Worm (Caenorhabditis elegans) whole organism, L3 larva: ENCODE measurements around the gene oac-58.

ENCODE experiments used
- aly-2 ChIP-seq: fragments of 150-350 bp; optimal IDR thresholded peaks from 2 replicates; lab custom pipeline; 2014; ENCODE audit warnings: missing biosample characterization, missing genetic modification characterization
- ceh-28 ChIP-seq: fragments of 150-350 bp; optimal IDR thresholded peaks from 2 replicates; lab custom pipeline; 2014; ENCODE audit warnings: missing biosample characterization, missing genetic modification reagents, missing genetic modification characterization
- ceh-9 ChIP-seq: sonication (generic microtip); optimal IDR thresholded peaks from 2 replicates; lab custom pipeline; 2018; ENCODE audit warnings: missing biosample characterization, missing genetic modification characterization
- daf-12 ChIP-seq: fragments of 150-350 bp; optimal IDR thresholded peaks from 2 replicates; lab custom pipeline; 2014; ENCODE audit warnings: missing biosample characterization, missing genetic modification reagents, missing genetic modification characterization
- egl-5 ChIP-seq: fragments of 150-350 bp; optimal IDR thresholded peaks from 2 replicates; lab custom pipeline; 2017; ENCODE audit warnings: missing biosample characterization, missing genetic modification reagents, missing genetic modification characterization, inconsistent platforms
- elt-1 ChIP-seq: fragments of 150-350 bp; optimal IDR thresholded peaks from 2 replicates; lab custom pipeline; 2014; ENCODE audit warnings: missing biosample characterization, missing genetic modification characterization
- elt-2 ChIP-seq: sonication (generic microtip); optimal IDR thresholded peaks from 2 replicates; lab custom pipeline; 2016; ENCODE audit warnings: missing genetic modification reagents, mild to moderate bottlenecking, missing genetic modification characterization, missing compliant biosample characterization
- eor-1 ChIP-seq, 2 experiments: fragments of 150-350 bp; optimal IDR thresholded peaks; 2 replicates each; lab custom pipeline; 2014 to 2018; ENCODE audit warnings: missing biosample characterization in 2 of 2, missing genetic modification characterization in 2 of 2
- fkh-10 ChIP-seq: sonication (generic microtip); optimal IDR thresholded peaks from 2 replicates; lab custom pipeline; 2017; ENCODE audit warnings: missing biosample characterization, missing genetic modification reagents, missing genetic modification characterization
- fkh-2 ChIP-seq: fragments of 150-350 bp; optimal IDR thresholded peaks from 2 replicates; lab custom pipeline; 2014; ENCODE audit warnings: missing biosample characterization, missing genetic modification reagents, missing genetic modification characterization
- fos-1 ChIP-seq: fragments of 150-350 bp; optimal IDR thresholded peaks from 2 replicates; lab custom pipeline; 2014; ENCODE audit warnings: missing biosample characterization, missing genetic modification characterization
- hmg-11 ChIP-seq: sonication (generic microtip); optimal IDR thresholded peaks from 2 replicates; lab custom pipeline; 2016; ENCODE audit warnings: missing genetic modification characterization, missing compliant biosample characterization
- lin-15B ChIP-seq: fragments of 150-350 bp; optimal IDR thresholded peaks from 2 replicates; lab custom pipeline; 2014; ENCODE audit warnings: missing biosample characterization, missing genetic modification characterization
- lin-39 ChIP-seq: fragments of 150-350 bp; optimal IDR thresholded peaks from 2 replicates; lab custom pipeline; 2018; ENCODE audit warnings: missing biosample characterization, missing genetic modification reagents, missing genetic modification characterization
- mdl-1 ChIP-seq: fragments of 150-350 bp; optimal IDR thresholded peaks from 2 replicates; lab custom pipeline; 2014; ENCODE audit warnings: missing biosample characterization, missing genetic modification characterization
- nfya-1 ChIP-seq: sonication (generic microtip); optimal IDR thresholded peaks from 2 replicates; lab custom pipeline; 2017; ENCODE audit warnings: missing genetic modification characterization, mild to moderate bottlenecking, missing compliant biosample characterization, antibody characterized with exemption, moderate library complexity; ENCODE audit not compliant: insufficient read depth
- nhr-12 ChIP-seq: fragments of 150-350 bp; optimal IDR thresholded peaks from 2 replicates; lab custom pipeline; 2014; ENCODE audit warnings: missing biosample characterization, missing genetic modification characterization
- nhr-23 ChIP-seq: fragments of 150-350 bp; optimal IDR thresholded peaks from 2 replicates; lab custom pipeline; 2014; ENCODE audit warnings: missing biosample characterization, missing genetic modification reagents, missing genetic modification characterization
- nhr-237 ChIP-seq: fragments of 150-350 bp; optimal IDR thresholded peaks from 2 replicates; lab custom pipeline; 2014; ENCODE audit warnings: missing biosample characterization, missing genetic modification characterization
- nhr-25 ChIP-seq: sonication (generic microtip); optimal IDR thresholded peaks from 2 replicates; lab custom pipeline; 2017; ENCODE audit warnings: missing biosample characterization, missing genetic modification characterization
- nhr-28 ChIP-seq: fragments of 150-350 bp; optimal IDR thresholded peaks from 2 replicates; lab custom pipeline; 2014; ENCODE audit warnings: missing biosample characterization, missing genetic modification characterization
- nhr-43 ChIP-seq: sonication (generic microtip); optimal IDR thresholded peaks from 2 replicates; lab custom pipeline; 2016; ENCODE audit warnings: mild to moderate bottlenecking, missing genetic modification characterization, missing compliant biosample characterization; ENCODE audit not compliant: poor library complexity, severe bottlenecking
- nhr-67 ChIP-seq: fragments of 150-350 bp; optimal IDR thresholded peaks from 2 replicates; lab custom pipeline; 2014; ENCODE audit warnings: missing biosample characterization, missing genetic modification characterization
- nhr-77 ChIP-seq: fragments of 150-350 bp; optimal IDR thresholded peaks from 2 replicates; lab custom pipeline; 2014; ENCODE audit warnings: missing biosample characterization, missing genetic modification characterization
- pha-4 ChIP-seq: fragments of 150-350 bp; optimal IDR thresholded peaks from 2 replicates; lab custom pipeline; 2014; ENCODE audit warnings: missing biosample characterization, missing genetic modification reagents, missing genetic modification characterization
- pqm-1 ChIP-seq: fragments of 150-350 bp; optimal IDR thresholded peaks from 2 replicates; lab custom pipeline; 2017; ENCODE audit warnings: missing biosample characterization, missing genetic modification characterization, inconsistent platforms
- sea-2 ChIP-seq: fragments of 150-350 bp; sonication (generic microtip); optimal IDR thresholded peaks from 4 replicates; lab custom pipeline; 2014; ENCODE audit warnings: missing biosample characterization, missing genetic modification reagents, missing genetic modification characterization
- unc-39 ChIP-seq: sonication (generic microtip); optimal IDR thresholded peaks from 4 replicates; lab custom pipeline; 2017; ENCODE audit warnings: missing biosample characterization, missing genetic modification characterization
- unc-62 ChIP-seq: fragments of 150-350 bp; sonication (generic microtip); optimal IDR thresholded peaks from 4 replicates; lab custom pipeline; 2014; ENCODE audit warnings: missing biosample characterization, missing genetic modification reagents, missing genetic modification characterization
- zag-1 ChIP-seq: fragments of 150-350 bp; optimal IDR thresholded peaks from 2 replicates; lab custom pipeline; 2014; ENCODE audit warnings: missing biosample characterization, missing genetic modification characterization
- ztf-11 ChIP-seq: fragments of 150-350 bp; optimal IDR thresholded peaks from 2 replicates; lab custom pipeline; 2014; ENCODE audit warnings: missing biosample characterization, missing genetic modification characterization
- ztf-4 ChIP-seq: fragments of 150-350 bp; optimal IDR thresholded peaks from 2 replicates; lab custom pipeline; 2014; ENCODE audit warnings: missing biosample characterization, missing genetic modification characterization

Gene oac-58

ce11 chrIV:12282873-12283272 lies 28.6 kb downstream of the oac-58 start, which contains the start of gene hpo-12:
TSS of gene hpo-12 (plus strand) at chrIV:12283173.
- no peak for TF ChIP-seq ceh-28 (tag; lab: Kevin White, UChicago)

- peak; percentile 14 for TF ChIP-seq elt-2 (tag; lab: Kevin White, UChicago)
- peak; percentile 49 for TF ChIP-seq pha-4
- TF ChIP-seq lin-15B, result peak; percentile 33
- TF ChIP-seq hmg-11 (tag; lab: Kevin White, UChicago), result peak; percentile 57
- TF ChIP-seq elt-1 (tag; lab: Kevin White, UChicago), result no peak
- TF ChIP-seq fos-1, result no peak
- TF ChIP-seq, all 47 proteins: peak for 4
Measured at ce11 chrIV:12282157-12282789, 29.2 kb downstream of the oac-58 start, which contains the start of the genes C42C1.12 and C42C1.19. TSS of gene C42C1.12 (minus strand) at chrIV:12282207. TSS of gene C42C1.19 (plus strand) at chrIV:12282739.

- TF ChIP-seq sea-2 (no peak), elt-2 (tag; lab: Kevin White, UChicago) (peak; percentile 54), unc-62 (GFP tag; lab: Kevin White, UChicago) (no peak), lin-39 (no peak), daf-12 (no peak), nhr-25 (tag; lab: Kevin White, UChicago) (no peak), unc-39 (tag; lab: Kevin White, UChicago) (no peak)
Measured at ce11 chrIV:12279340-12279739, 32.2 kb downstream of the oac-58 start, which contains the start of gene ltah-1.1. TSS of gene ltah-1.1 (plus strand) at chrIV:12279622.

DNA sequence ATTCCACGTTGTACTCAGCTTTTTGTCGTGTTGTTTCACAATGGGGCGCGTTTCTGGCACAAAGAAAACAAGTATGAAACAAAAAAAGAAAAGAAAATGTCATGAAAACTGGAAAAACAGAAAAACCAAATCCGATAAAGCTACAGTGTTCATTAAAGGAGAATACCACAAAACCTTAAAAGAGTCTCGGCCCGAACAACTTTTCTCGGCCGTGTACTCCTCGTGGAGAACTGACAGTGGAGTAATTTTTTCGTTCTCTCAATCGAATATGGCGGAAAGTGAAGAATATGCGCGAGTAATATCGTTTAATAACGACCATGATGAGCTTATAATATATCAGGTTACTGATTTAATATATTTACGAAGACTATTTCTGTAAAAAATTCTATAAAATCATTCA lies 33.0 kb downstream of the oac-58 start, which contains the start of the genes tag-335 and vkmt-1:
tag-335 (minus strand) TSS at position 88 of the 400 bp plus-strand sequence.
vkmt-1 (plus strand) TSS at position 219 of the 400 bp plus-strand sequence.
- no peak for TF ChIP-seq ceh-28 (tag; lab: Kevin White, UChicago)
- TF ChIP-seq fkh-2 (tag; lab: Kevin White, UChicago), result no peak
- no peak for TF ChIP-seq unc-62 (GFP tag; lab: Kevin White, UChicago)
- TF ChIP-seq nhr-23 (tag; lab: Kevin White, UChicago), result peak; percentile 1
- TF ChIP-seq nfya-1 (tag; lab: Kevin White, UChicago), result peak; percentile 35
- peak; percentile 28 for TF ChIP-seq nhr-43 (tag; lab: Kevin White, UChicago)
- peak; percentile 44 for TF ChIP-seq lin-15B
- TF ChIP-seq ztf-11 (tag; lab: Kevin White, UChicago), result no peak
- TF ChIP-seq eor-1 (tag; optimal IDR thresholded peaks at IDR 0.05; lab: Kevin White, UChicago), result no peak
- TF ChIP-seq lin-39, result no peak
- TF ChIP-seq daf-12, result no peak
- TF ChIP-seq hmg-11 (tag; lab: Kevin White, UChicago), result no peak
- no peak for TF ChIP-seq unc-39 (tag; lab: Kevin White, UChicago)
- no peak for TF ChIP-seq sea-2
- no peak for TF ChIP-seq elt-2 (tag; lab: Kevin White, UChicago)
- TF ChIP-seq, all 47 proteins: peak for 4

- no peak for TF ChIP-seq nhr-77 (tag; lab: Kevin White, UChicago)
- TF ChIP-seq nhr-237, result no peak
- TF ChIP-seq elt-1 (tag; lab: Kevin White, UChicago), result no peak
- no peak for TF ChIP-seq ztf-4 (tag; lab: Kevin White, UChicago)
- TF ChIP-seq fos-1, result no peak
- TF ChIP-seq eor-1 (tag; optimal IDR thresholded peaks at IDR 0.05; lab: Kevin White, UChicago), result no peak
- no peak for TF ChIP-seq mdl-1
- no peak for TF ChIP-seq nhr-67 (tag; lab: Kevin White, UChicago)
- TF ChIP-seq elt-2 (tag; lab: Kevin White, UChicago), result no peak
- TF ChIP-seq aly-2 (tag; lab: Kevin White, UChicago), result no peak
Measured at ce11 chrIV:12275892-12276291, 35.6 kb downstream of the oac-58 start, which contains the start of gene vps-8. TSS of gene vps-8 (minus strand) at chrIV:12275992.

- peak; percentile 37 for TF ChIP-seq pqm-1 (tag; lab: Kevin White, UChicago)
- TF ChIP-seq nhr-67 (tag; lab: Kevin White, UChicago), result no peak
- TF ChIP-seq elt-2 (tag; lab: Kevin White, UChicago), result peak; percentile 73
Measured at ce11 chrIV:12274365-12274764, 37.1 kb downstream of the oac-58 start.

ce11 chrIV:12270392-12270791 lies 41.1 kb downstream of the oac-58 start, which contains the start of gene C42C1.3:
TSS of gene C42C1.3 (minus strand) at chrIV:12270492.
- TF ChIP-seq zag-1 (tag; lab: Kevin White, UChicago) (no peak), ztf-11 (tag; lab: Kevin White, UChicago) (no peak), fkh-10 (GFP tag; lab: Kevin White, UChicago) (no peak), ceh-9 (tag; lab: Kevin White, UChicago) (no peak), elt-2 (tag; lab: Kevin White, UChicago) (no peak), nfya-1 (tag; lab: Kevin White, UChicago) (no peak), pqm-1 (tag; lab: Kevin White, UChicago) (no peak), nhr-12 (no peak), ceh-28 (tag; lab: Kevin White, UChicago) (no peak), fkh-2 (tag; lab: Kevin White, UChicago) (no peak), mdl-1 (no peak), pha-4 (no peak), fos-1 (no peak), daf-12 (no peak), nhr-237 (no peak), elt-1 (tag; lab: Kevin White, UChicago) (no peak), egl-5 (no peak), nhr-28 (tag; lab: Kevin White, UChicago) (no peak), sea-2 (no peak)
- TF ChIP-seq, all 47 proteins: peak for 0
